Fruit fly (Drosophila melanogaster) whole organism, prepupa: ENCODE data around the gene Ask1.

Experiments used
- CG15336 ChIP-seq: fragments of 200-800 bp; sonication (Bioruptor generic); IDR thresholded peaks from 2 replicates; pipeline ENCODE4 v1.3.6; 2022; ENCODE audit warnings: missing biosample characterization, missing genetic modification characterization
- CG3919 ChIP-seq: fragments of 200-800 bp; sonication (Bioruptor generic); optimal IDR thresholded peaks from 3 replicates; lab custom pipeline; 2016; ENCODE audit warnings: missing biosample characterization, missing genetic modification characterization
- Eip78C ChIP-seq: fragments of 200-800 bp; sonication (Bioruptor generic); peaks from one replicate; lab custom pipeline; 2016; ENCODE audit warnings: missing biosample characterization, missing genetic modification characterization
- Ets96B ChIP-seq: fragments of 200-800 bp; optimal IDR thresholded peaks from 2 replicates; lab custom pipeline; 2019; ENCODE audit warnings: missing biosample characterization, mild to moderate bottlenecking, missing genetic modification characterization, moderate library complexity
- Hr38 ChIP-seq: sonication (Bioruptor generic); optimal IDR thresholded peaks from 2 replicates; lab custom pipeline; 2016; ENCODE audit warnings: missing biosample characterization, missing genetic modification characterization
- Met ChIP-seq: fragments of 200-800 bp; sonication (Bioruptor generic); optimal IDR thresholded peaks from 3 replicates; lab custom pipeline; 2016; ENCODE audit warnings: missing biosample characterization, missing genetic modification characterization
- OdsH ChIP-seq: fragments of 200-800 bp; sonication (Bioruptor generic); optimal IDR thresholded peaks from 3 replicates; lab custom pipeline; 2016; ENCODE audit warnings: missing biosample characterization, missing genetic modification characterization
- Sox15 ChIP-seq: fragments of 200-800 bp; sonication (Bioruptor generic); optimal IDR thresholded peaks from 3 replicates; lab custom pipeline; 2016; ENCODE audit warnings: missing biosample characterization, missing genetic modification characterization
- achi ChIP-seq: fragments of 200-800 bp; sonication (Bioruptor generic); optimal IDR thresholded peaks from 3 replicates; lab custom pipeline; 2016; ENCODE audit warnings: missing biosample characterization, missing genetic modification characterization
- dac ChIP-seq: fragments of 200-800 bp; sonication (Bioruptor generic); optimal IDR thresholded peaks from 2 replicates; lab custom pipeline; 2017; ENCODE audit warnings: missing biosample characterization, mild to moderate bottlenecking, missing genetic modification characterization
- fd85E ChIP-seq: fragments of 200-800 bp; sonication (Bioruptor generic); optimal IDR thresholded peaks from 3 replicates; lab custom pipeline; 2016; ENCODE audit warnings: missing biosample characterization, missing genetic modification characterization
- svp ChIP-seq: fragments of 200-800 bp; sonication (Bioruptor generic); peaks from one replicate; lab custom pipeline; 2016; ENCODE audit warnings: missing biosample characterization, missing genetic modification characterization

- TF ChIP-seq Ets96B (tag; lab: Kevin White, UChicago): no peak
- TF ChIP-seq Sox15 (GFP tag; lab: Kevin White, UChicago): no peak
- TF ChIP-seq Hr38 (GFP tag; lab: Kevin White, UChicago): no peak
- TF ChIP-seq OdsH (GFP tag; lab: Kevin White, UChicago): no peak
- TF ChIP-seq CG3919: no peak
- TF ChIP-seq achi: no peak
- no peak for TF ChIP-seq Eip78C (GFP tag; lab: Kevin White, UChicago)
- TF ChIP-seq svp (GFP tag; lab: Kevin White, UChicago): no peak
- no peak for TF ChIP-seq Met (GFP tag; lab: Kevin White, UChicago)
- no peak for TF ChIP-seq CG15336 (GFP tag; lab: Robert Waterston, UW)
- no peak for TF ChIP-seq dac (GFP tag; lab: Kevin White, UChicago)
- TF ChIP-seq fd85E (GFP tag; lab: Kevin White, UChicago): no peak
These were observed 51.6 kb downstream of the Ask1 start for dm6 chr3R:19930913-19931706.
